Fruit fly (Drosophila melanogaster) whole organism, wandering third instar larva: ENCODE data around the gene Dim1.

Source experiments
- Abd-B ChIP-seq: fragments of >200 bp; optimal IDR thresholded peaks from 2 replicates; lab custom pipeline; 2017; ENCODE audit warnings: missing biosample characterization, missing genetic modification characterization
- CG9705 ChIP-seq: fragments of 200-800 bp; sonication (Bioruptor generic); optimal IDR thresholded peaks from 2 replicates; lab custom pipeline; 2018; ENCODE audit warnings: missing biosample characterization, mild to moderate bottlenecking, missing genetic modification characterization
- Dfd ChIP-seq: fragments of >200 bp; optimal IDR thresholded peaks from 2 replicates; lab custom pipeline; 2017; ENCODE audit warnings: missing biosample characterization, missing genetic modification characterization
- GATAd ChIP-seq: sonication (Bioruptor generic); optimal IDR thresholded peaks from 2 replicates; lab custom pipeline; 2016; ENCODE audit warnings: missing biosample characterization, missing genetic modification characterization
- HLH106 ChIP-seq: fragments of 200-800 bp; optimal IDR thresholded peaks from 3 replicates; lab custom pipeline; 2019; ENCODE audit warnings: missing biosample characterization, mild to moderate bottlenecking, missing genetic modification characterization, moderate library complexity
- Hnf4 ChIP-seq: fragments of 200-800 bp; sonication (Bioruptor generic); optimal IDR thresholded peaks from 2 replicates; lab custom pipeline; 2016; ENCODE audit warnings: missing biosample characterization, mild to moderate bottlenecking, missing genetic modification characterization
- Hr83 ChIP-seq: fragments of 200-300 bp; sonication (Bioruptor generic); optimal IDR thresholded peaks from 2 replicates; lab custom pipeline; 2016; ENCODE audit warnings: missing biosample characterization, mild to moderate bottlenecking, missing genetic modification characterization, moderate library complexity; ENCODE audit not compliant: poor library complexity, severe bottlenecking
- Jra ChIP-seq: sonication (Bioruptor generic); optimal IDR thresholded peaks from 2 replicates; lab custom pipeline; 2016; ENCODE audit warnings: missing biosample characterization, missing genetic modification characterization
- N ChIP-seq: fragments of >200 bp; optimal IDR thresholded peaks from 2 replicates; lab custom pipeline; 2018; ENCODE audit warnings: missing biosample characterization, missing external identifiers, missing genetic modification characterization
- Rel ChIP-seq, 2 experiments: fragments of 200-800 bp; sonication (Bioruptor generic) in 1 of 2; optimal IDR thresholded peaks; 2 replicates in 1 of 2; 3 replicates in 1 of 2; lab custom pipeline; 2016 to 2019; ENCODE audit warnings: mild to moderate bottlenecking in 2 of 2, missing biosample characterization in 2 of 2, missing genetic modification characterization in 2 of 2, moderate library complexity in 1 of 2
- Vsx2 ChIP-seq: fragments of 200-300, 225-300 bp; sonication (Bioruptor generic); optimal IDR thresholded peaks from 2 replicates; lab custom pipeline; 2018; ENCODE audit warnings: missing biosample characterization, missing genetic modification characterization; ENCODE audit not compliant: partially characterized antibody
- br ChIP-seq: fragments of 200-800 bp; sonication (Bioruptor generic); optimal IDR thresholded peaks from 2 replicates; lab custom pipeline; 2016; ENCODE audit warnings: missing biosample characterization, missing genetic modification characterization
- dl ChIP-seq, 2 experiments: fragments of 175-275, 200-275 bp in 1 of 2; fragments of 200-275 bp in 1 of 2; sonication (Bioruptor generic); optimal IDR thresholded peaks; lab custom pipeline; 2018; ENCODE audit warnings: mild to moderate bottlenecking in 2 of 2, missing biosample characterization in 2 of 2, missing genetic modification characterization in 2 of 2, moderate library complexity in 2 of 2; ENCODE audit not compliant: partially characterized antibody in 2 of 2, insufficient read depth in 1 of 2
- dmrt93B ChIP-seq: fragments of 200-800 bp; sonication (Bioruptor generic); optimal IDR thresholded peaks from 2 replicates; lab custom pipeline; 2018; ENCODE audit warnings: missing biosample characterization, mild to moderate bottlenecking, missing genetic modification characterization
- dsf ChIP-seq: sonication (Bioruptor generic); optimal IDR thresholded peaks from 2 replicates; lab custom pipeline; 2016; ENCODE audit warnings: missing biosample characterization, missing genetic modification characterization, borderline replicate concordance
- ey ChIP-seq: fragments of 200-800 bp; sonication (Bioruptor generic); optimal IDR thresholded peaks from 2 replicates; lab custom pipeline; 2016; ENCODE audit warnings: missing biosample characterization, missing genetic modification characterization
- fru ChIP-seq: fragments of 200-800 bp; sonication (Bioruptor generic); optimal IDR thresholded peaks from 3 replicates; lab custom pipeline; 2016; ENCODE audit warnings: missing biosample characterization, mild to moderate bottlenecking, missing genetic modification characterization
- h ChIP-seq: fragments of 200-800 bp; sonication (Bioruptor generic); optimal IDR thresholded peaks from 3 replicates; lab custom pipeline; 2016; ENCODE audit warnings: missing biosample characterization, mild to moderate bottlenecking, missing genetic modification characterization
- lola ChIP-seq: fragments of >200 bp; optimal IDR thresholded peaks from 2 replicates; lab custom pipeline; 2017; ENCODE audit warnings: missing biosample characterization, missing genetic modification characterization
- pan ChIP-seq: fragments of >200 bp; optimal IDR thresholded peaks from 2 replicates; lab custom pipeline; 2017
- psq ChIP-seq: fragments of 200-800 bp; sonication (Bioruptor generic); optimal IDR thresholded peaks from 3 replicates; lab custom pipeline; 2017; ENCODE audit warnings: missing biosample characterization, mild to moderate bottlenecking, missing genetic modification characterization, moderate library complexity
- rgr ChIP-seq: fragments of 200-800 bp; sonication (Bioruptor generic); optimal IDR thresholded peaks from 3 replicates; lab custom pipeline; 2016; ENCODE audit warnings: missing biosample characterization, mild to moderate bottlenecking, missing genetic modification characterization
- sv ChIP-seq: fragments of 200-800 bp; sonication (Bioruptor generic); optimal IDR thresholded peaks from 3 replicates; lab custom pipeline; 2016; ENCODE audit warnings: missing biosample characterization, missing genetic modification characterization
- usp ChIP-seq: fragments of >200 bp; optimal IDR thresholded peaks from 2 replicates; lab custom pipeline; 2017; ENCODE audit warnings: missing biosample characterization, missing genetic modification characterization
- woc ChIP-seq: sonication (Bioruptor generic); optimal IDR thresholded peaks from 2 replicates; lab custom pipeline; 2016; ENCODE audit warnings: missing biosample characterization, mild to moderate bottlenecking, missing genetic modification characterization

Dim1 gene

dm6 chr2L:4382522-4382921, 20.5 kb upstream of the Dim1 start, which contains the start of gene CG17612:
CG17612 (minus strand) TSS chr2L:4382735.
- no peak for TF ChIP-seq Dfd (GFP tag; lab: Kevin White, UChicago)
- TF ChIP-seq woc = no peak
- no peak for TF ChIP-seq rgr (GFP tag; lab: Kevin White, UChicago)
- no peak for TF ChIP-seq br (GFP tag; lab: Kevin White, UChicago)
- TF ChIP-seq usp (GFP tag; lab: Kevin White, UChicago) = no peak
- no peak for TF ChIP-seq h (GFP tag; lab: Kevin White, UChicago)
- no peak for TF ChIP-seq Jra
- no peak for TF ChIP-seq N (GFP tag; lab: Kevin White, UChicago)
- no peak for TF ChIP-seq CG9705 (GFP tag; lab: Kevin White, UChicago)

DNA sequence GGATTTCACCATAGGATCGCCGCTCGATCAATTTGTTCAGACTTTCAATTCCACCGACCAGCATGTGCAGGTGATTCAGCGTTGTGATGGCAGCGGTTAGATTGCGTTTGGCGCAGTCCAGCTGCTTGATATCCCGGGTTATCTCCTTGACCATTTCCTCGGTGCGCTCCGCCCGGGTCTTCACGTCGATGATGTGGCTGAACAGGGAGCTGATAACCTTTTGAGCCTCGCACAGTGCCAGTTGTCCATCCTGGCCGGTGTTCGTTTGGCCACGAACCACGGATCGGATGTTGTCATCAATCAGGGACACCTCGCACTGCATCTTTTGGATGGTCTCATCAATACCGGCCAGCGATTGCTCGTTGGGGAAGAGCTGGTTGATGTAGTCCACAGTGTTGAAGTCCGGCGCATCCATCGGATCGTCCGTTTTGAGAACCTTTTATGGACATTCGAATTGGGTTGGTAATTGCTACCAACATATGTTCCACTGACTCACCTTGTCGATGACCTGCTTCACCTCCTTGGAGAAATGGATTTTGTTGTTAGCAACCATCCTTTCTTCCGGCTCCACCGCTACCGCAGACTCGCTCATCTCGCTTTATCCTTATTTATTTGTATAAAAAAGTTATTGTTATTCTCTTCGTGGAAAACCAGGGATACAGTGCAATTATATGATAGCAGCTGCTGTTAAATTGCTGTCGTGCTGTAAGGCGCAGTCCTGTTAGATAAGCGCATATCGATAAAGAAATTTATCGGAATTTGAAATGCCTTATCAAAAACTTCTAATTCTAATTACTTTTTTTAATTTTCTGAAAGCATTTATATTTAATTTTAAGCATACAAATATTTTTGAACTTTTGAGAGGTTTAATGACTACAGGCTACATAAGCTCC, 17.4 kb upstream of the Dim1 start, which contains the start of gene Vps53:
TSS of gene Vps53 (minus strand) at position 676 of the 893 bp plus-strand sequence.
- TF ChIP-seq Hnf4 (GFP tag; lab: Kevin White, UChicago) (no peak), Abd-B (GFP tag; lab: Kevin White, UChicago) (no peak), dl (GFP tag; optimal IDR thresholded peaks at IDR 0.05; lab: Kevin White, UChicago; ENCODE audit: insufficient read depth in 1 of 2, partially characterized antibody in 2 of 2) (no peak), ey (GFP tag; lab: Kevin White, UChicago) (no peak), fru (GFP tag; lab: Kevin White, UChicago) (no peak)

- TF ChIP-seq Rel (GFP tag; optimal IDR thresholded peaks at IDR 0.05; lab: Kevin White, UChicago) = no peak
- TF ChIP-seq Rel (tag; optimal IDR thresholded peaks at IDR 0.05; lab: Kevin White, UChicago) = peak; percentile 62
- peak; percentile 5 for TF ChIP-seq Hr83 (GFP tag; lab: Kevin White, UChicago)
- TF ChIP-seq dmrt93B (GFP tag; lab: Kevin White, UChicago) = no peak
Measured at dm6 chr2L:4386926-4387550, 16.0 kb upstream of the Dim1 start, which contains the start of gene Psf2. Psf2 (minus strand) TSS chr2L:4387356.

- TF ChIP-seq dsf (no peak), Hr83 (GFP tag; lab: Kevin White, UChicago) (no peak), sv (no peak), lola (GFP tag; lab: Kevin White, UChicago) (no peak), GATAd (GFP tag; lab: Kevin White, UChicago) (no peak), Hnf4 (GFP tag; lab: Kevin White, UChicago) (no peak), fru (GFP tag; lab: Kevin White, UChicago) (no peak), pan (lab: Kevin White, UChicago) (no peak), Rel (GFP tag; optimal IDR thresholded peaks at IDR 0.05; lab: Kevin White, UChicago) (no peak), Rel (tag; optimal IDR thresholded peaks at IDR 0.05; lab: Kevin White, UChicago) (no peak), Vsx2 (GFP tag; lab: Kevin White, UChicago) (no peak), h (GFP tag; lab: Kevin White, UChicago) (no peak), Abd-B (GFP tag; lab: Kevin White, UChicago) (no peak), psq (no peak)
Measured at dm6 chr2L:4388027-4388426, 15.0 kb upstream of the Dim1 start, which contains the start of gene Tps1. Tps1 (plus strand) TSS chr2L:4388327.

dm6 chr2L:4389405-4390115, 13.5 kb upstream of the Dim1 start:
- TF ChIP-seq Jra (no peak), fru (GFP tag; lab: Kevin White, UChicago) (no peak), HLH106 (no peak)
